Worm (Caenorhabditis elegans): Measurements from ENCODE around the gene dmd-3.

- TF ChIP-seq nhr-237 (tag; optimal IDR thresholded peaks at IDR 0.05) (peak; percentile 66), mep-1 (tag; optimal IDR thresholded peaks at IDR 0.05) (peak; percentile 26), elt-3 (tag; optimal IDR thresholded peaks at IDR 0.05) (no peak), flh-1 (GFP tag; optimal IDR thresholded peaks at IDR 0.05) (no peak), blmp-1 (tag; optimal IDR thresholded peaks at IDR 0.05) (no peak), ces-1 (GFP tag; optimal IDR thresholded peaks at IDR 0.05) (peak; percentile 35), snpc-4 (tag; optimal IDR thresholded peaks at IDR 0.05) (no peak), unc-62 (GFP tag; optimal IDR thresholded peaks at IDR 0.05) (peak; percentile 9), lsy-2 (tag; optimal IDR thresholded peaks at IDR 0.05) (peak; percentile 41), sptf-1 (tag; optimal IDR thresholded peaks at IDR 0.05) (peak; percentile 64), sem-2 (GFP tag; optimal IDR thresholded peaks at IDR 0.05) (no peak), nhr-12 (tag; optimal IDR thresholded peaks at IDR 0.05) (no peak), mls-2 (tag; optimal IDR thresholded peaks at IDR 0.05) (peak; percentile 68), nhr-76 (tag; optimal IDR thresholded peaks at IDR 0.05) (no peak)
These were observed 32.6 kb downstream of the dmd-3 start, which contains the start of gene Y43F8C.3 for ce11 chrV:19622440-19622914.
